Worm (Caenorhabditis elegans) whole organism, late embryonic: ENCODE data around the gene F07C4.6.

Experiments used
- ama-1 ChIP-seq: fragments of 150-350 bp; optimal IDR thresholded peaks from 2 replicates; lab custom pipeline; 2014
- odd-2 ChIP-seq: sonication (generic microtip); optimal IDR thresholded peaks from 2 replicates; lab custom pipeline; 2017; ENCODE audit warnings: antibody characterized with exemption, mild to moderate bottlenecking, missing genetic modification characterization, missing compliant biosample characterization

- TF ChIP-seq ama-1 (lab: Kevin White, UChicago) = no peak
- TF ChIP-seq odd-2 (tag; lab: Kevin White, UChicago) = no peak
Measured at ce11 chrV:7587637-7588036, 39.0 kb upstream of the F07C4.6 start, which contains the start of the genes F19F10.11 and C50E3.5.
